Worm (Caenorhabditis elegans) whole organism, L1 larva: Measurements from ENCODE around the gene ZK353.9.
A peak's percentile ranks its signal among the peaks of the same experiment; 100 is the strongest.
"Not testable (repeated sequence)": the region's sequence is repeated elsewhere in the genome, so short reads cannot be mapped to it uniquely, and the experiment has no call there.

ENCODE experiments used
- C04F5.9 ChIP-seq: sonication (generic microtip); optimal IDR thresholded peaks from 2 replicates; lab custom pipeline; 2016; ENCODE audit warnings: missing genetic modification characterization, missing compliant biosample characterization
- alr-1 ChIP-seq: fragments of 200-800 bp; sonication (Bioruptor generic); optimal IDR thresholded peaks from 2 replicates; lab custom pipeline; 2018; ENCODE audit warnings: borderline replicate concordance, mild to moderate bottlenecking, missing genetic modification characterization, missing compliant biosample characterization
- aly-2 ChIP-seq: fragments of 150-350 bp; optimal IDR thresholded peaks from 2 replicates; lab custom pipeline; 2014; ENCODE audit warnings: missing biosample characterization, missing genetic modification characterization
- ama-1 ChIP-seq: fragments of 150-350 bp; optimal IDR thresholded peaks from 2 replicates; lab custom pipeline; 2014
- blmp-1 ChIP-seq: fragments of 150-350 bp; optimal IDR thresholded peaks from 2 replicates; lab custom pipeline; 2014; ENCODE audit warnings: missing biosample characterization, missing genetic modification characterization
- ceh-63 ChIP-seq: fragments of 200-800 bp; sonication (Bioruptor generic); optimal IDR thresholded peaks from 2 replicates; lab custom pipeline; 2018; ENCODE audit warnings: mild to moderate bottlenecking, missing genetic modification characterization, missing compliant biosample characterization
- ceh-82 ChIP-seq, 3 experiments: fragments of 150-350 bp in 1 of 3; sonication (generic microtip) in 2 of 3; optimal IDR thresholded peaks; 2 replicates each; lab custom pipeline; 2014 to 2017; ENCODE audit warnings: missing biosample characterization in 3 of 3, missing genetic modification characterization in 3 of 3
- ces-1 ChIP-seq: fragments of 150-350 bp; optimal IDR thresholded peaks from 2 replicates; lab custom pipeline; 2014; ENCODE audit warnings: missing biosample characterization, missing genetic modification reagents, missing genetic modification characterization
- dpl-1 ChIP-seq, 3 experiments: fragments of 150-350 bp in 2 of 3; sonication (generic microtip) in 1 of 3; optimal IDR thresholded peaks; 2 replicates each; lab custom pipeline; 2014 to 2017; ENCODE audit warnings: missing biosample characterization in 3 of 3, missing genetic modification characterization in 3 of 3, missing genetic modification reagents in 3 of 3
- dsc-1 ChIP-seq: sonication (generic microtip); optimal IDR thresholded peaks from 2 replicates; lab custom pipeline; 2016; ENCODE audit warnings: mild to moderate bottlenecking, missing genetic modification characterization, missing compliant biosample characterization
- efl-1 ChIP-seq, 4 experiments: fragments of 150-350 bp; optimal IDR thresholded peaks in 3 of 4; peaks in 1 of 4; 1 replicate in 1 of 4; 2 replicates in 3 of 4; lab custom pipeline; 2014; ENCODE audit warnings: missing biosample characterization in 2 of 4, missing genetic modification characterization in 2 of 4, missing genetic modification reagents in 2 of 4
- egl-27 ChIP-seq, 2 experiments: fragments of 150-350 bp in 1 of 2; sonication (generic microtip); optimal IDR thresholded peaks; 3 replicates each; lab custom pipeline; 2017 to 2018; ENCODE audit warnings: missing biosample characterization in 2 of 2, missing genetic modification characterization in 2 of 2, missing genetic modification reagents in 2 of 2
- elt-2 ChIP-seq: sonication (generic microtip); optimal IDR thresholded peaks from 2 replicates; lab custom pipeline; 2016; ENCODE audit warnings: missing genetic modification characterization, mild to moderate bottlenecking, inconsistent platforms, missing compliant biosample characterization, missing genetic modification reagents
- elt-3 ChIP-seq, 6 experiments: fragments of 150-350 bp in 1 of 6; sonication (generic microtip); optimal IDR thresholded peaks; 2 replicates each; lab custom pipeline; 2017 to 2018; ENCODE audit warnings: missing biosample characterization in 6 of 6, missing genetic modification characterization in 6 of 6, inconsistent platforms in 1 of 6
- ets-5 ChIP-seq: fragments of 200-800 bp; sonication (Bioruptor generic); IDR thresholded peaks from 2 replicates; pipeline ENCODE4 v1.3.6; 2022; ENCODE audit warnings: missing genetic modification characterization, missing compliant biosample characterization
- fkh-8 ChIP-seq: sonication (generic microtip); optimal IDR thresholded peaks from 2 replicates; lab custom pipeline; 2016; ENCODE audit warnings: mild to moderate bottlenecking, missing genetic modification characterization, missing compliant biosample characterization
- irx-1 ChIP-seq: sonication (generic microtip); optimal IDR thresholded peaks from 2 replicates; lab custom pipeline; 2016; ENCODE audit warnings: missing genetic modification characterization, missing compliant biosample characterization
- isw-1 ChIP-seq: fragments of 200-800 bp; sonication (Bioruptor generic); IDR thresholded peaks from 2 replicates; pipeline ENCODE4 v1.3.6; 2022; ENCODE audit warnings: missing genetic modification characterization, missing compliant biosample characterization
- jun-1 ChIP-seq: fragments of 150-350 bp; optimal IDR thresholded peaks from 2 replicates; lab custom pipeline; 2014; ENCODE audit warnings: missing biosample characterization, missing genetic modification reagents, missing genetic modification characterization
- lin-14 ChIP-seq: fragments of 200-800 bp; sonication (Bioruptor generic); optimal IDR thresholded peaks from 2 replicates; lab custom pipeline; 2018; ENCODE audit warnings: mild to moderate bottlenecking, missing genetic modification characterization, moderate library complexity, missing compliant biosample characterization
- mab-9 ChIP-seq: fragments of 200-800 bp; sonication (Bioruptor generic); IDR thresholded peaks from 2 replicates; pipeline ENCODE4 v1.3.6; 2022; ENCODE audit warnings: missing genetic modification reagents, missing genetic modification characterization, missing compliant biosample characterization
- mef-2 ChIP-seq: fragments of 150-350 bp; optimal IDR thresholded peaks from 2 replicates; lab custom pipeline; 2014; ENCODE audit warnings: missing biosample characterization, missing genetic modification characterization
- nhr-20 ChIP-seq: sonication (generic microtip); optimal IDR thresholded peaks from 2 replicates; lab custom pipeline; 2016; ENCODE audit warnings: mild to moderate bottlenecking, missing genetic modification characterization, missing compliant biosample characterization
- nhr-28 ChIP-seq: fragments of 150-350 bp; optimal IDR thresholded peaks from 2 replicates; lab custom pipeline; 2014; ENCODE audit warnings: missing biosample characterization, missing genetic modification characterization
- nhr-47 ChIP-seq: sonication (generic microtip); optimal IDR thresholded peaks from 2 replicates; lab custom pipeline; 2016; ENCODE audit warnings: mild to moderate bottlenecking, missing genetic modification characterization, moderate library complexity, missing compliant biosample characterization
- nhr-76 ChIP-seq: sonication (generic microtip); optimal IDR thresholded peaks from 2 replicates; lab custom pipeline; 2017; ENCODE audit warnings: missing biosample characterization, missing genetic modification characterization
- rnt-1 ChIP-seq: sonication (generic microtip); optimal IDR thresholded peaks from 2 replicates; lab custom pipeline; 2016; ENCODE audit warnings: mild to moderate bottlenecking, missing genetic modification characterization, moderate library complexity, missing compliant biosample characterization
- snpc-4 ChIP-seq: fragments of 150-350 bp; optimal IDR thresholded peaks from 2 replicates; lab custom pipeline; 2014; ENCODE audit warnings: missing biosample characterization, missing genetic modification characterization
- sptf-1 ChIP-seq: fragments of 150-350 bp; optimal IDR thresholded peaks from 2 replicates; lab custom pipeline; 2014; ENCODE audit warnings: missing biosample characterization, missing genetic modification characterization
- tbx-2 ChIP-seq: sonication (generic microtip); optimal IDR thresholded peaks from 2 replicates; lab custom pipeline; 2016; ENCODE audit warnings: missing genetic modification characterization, missing compliant biosample characterization
- unc-98 ChIP-seq: fragments of 200-800 bp; sonication (Bioruptor generic); IDR thresholded peaks from 2 replicates; pipeline ENCODE4 v1.3.6; 2022; ENCODE audit warnings: missing genetic modification characterization, missing compliant biosample characterization
- xbp-1 ChIP-seq: sonication (generic microtip); optimal IDR thresholded peaks from 2 replicates; lab custom pipeline; 2016; ENCODE audit warnings: missing genetic modification characterization, missing compliant biosample characterization
- ztf-11 ChIP-seq, 2 experiments: sonication (generic microtip); optimal IDR thresholded peaks; 2 replicates each; lab custom pipeline; 2016 to 2017; ENCODE audit warnings: missing genetic modification characterization in 2 of 2, missing biosample characterization in 1 of 2, missing compliant biosample characterization in 1 of 2

ZK353.9 gene

ce11 chrIII:8432143-8432542 lies 22.8 kb downstream of the ZK353.9 start, which contains the start of gene ZK1236.5 (continued):
- TF ChIP-seq nhr-20 (tag; lab: Kevin White, UChicago), result no peak
- TF ChIP-seq tbx-2 (tag; lab: Kevin White, UChicago), result peak; percentile 11
- TF ChIP-seq ama-1 (lab: Kevin White, UChicago), result no peak
- TF ChIP-seq mab-9 (GFP tag; lab: Robert Waterston, UW), result no peak
- TF ChIP-seq alr-1 (tag; lab: Kevin White, UChicago), result no peak
- TF ChIP-seq elt-2 (tag; lab: Kevin White, UChicago), result no peak
- TF ChIP-seq nhr-28 (tag; lab: Kevin White, UChicago), result no peak
- TF ChIP-seq ces-1, result no peak
- peak; percentile 12 for TF ChIP-seq rnt-1 (tag; lab: Kevin White, UChicago)
- TF ChIP-seq aly-2 (tag; lab: Kevin White, UChicago), result peak; percentile 49
- TF ChIP-seq ceh-82 (tag; optimal IDR thresholded peaks at IDR 0.05; lab: Kevin White, UChicago), result peak in 1 of 3 experiments; percentile 26
- no peak for TF ChIP-seq mef-2 (tag; lab: Kevin White, UChicago)
- TF ChIP-seq nhr-47 (tag; lab: Kevin White, UChicago), result peak; percentile 50
- peak; percentile 62 for TF ChIP-seq blmp-1 (tag; lab: Kevin White, UChicago)
- TF ChIP-seq ceh-63 (GFP tag; lab: Kevin White, UChicago), result no peak

- no peak for TF ChIP-seq nhr-76
- TF ChIP-seq ama-1 (lab: Kevin White, UChicago), result no peak
- no peak for TF ChIP-seq irx-1 (tag; lab: Kevin White, UChicago)
- no peak for TF ChIP-seq snpc-4 (tag; lab: Kevin White, UChicago)
- TF ChIP-seq egl-27 (tag; optimal IDR thresholded peaks at IDR 0.05; lab: Kevin White, UChicago), result no peak
- TF ChIP-seq lin-14 (GFP tag; lab: Kevin White, UChicago), result no peak
- no peak for TF ChIP-seq dpl-1 (GFP tag; optimal IDR thresholded peaks at IDR 0.05; lab: Kevin White, UChicago)
- no peak for TF ChIP-seq elt-3 (tag; optimal IDR thresholded peaks at IDR 0.05; lab: Kevin White, UChicago)
Observed at ce11 chrIII:8435074-8435473, 25.8 kb downstream of the ZK353.9 start, which contains the start of gene ZK1236.9. ZK1236.9 (minus strand) TSS chrIII:8435174.

ce11 chrIII:8437763-8438414 lies 28.6 kb downstream of the ZK353.9 start:
- no peak for TF ChIP-seq irx-1 (tag; lab: Kevin White, UChicago)
- TF ChIP-seq ztf-11 (tag; optimal IDR thresholded peaks at IDR 0.05; lab: Kevin White, UChicago), result no peak
- no peak for TF ChIP-seq C04F5.9 (tag; lab: Kevin White, UChicago)
- TF ChIP-seq ets-5 (GFP tag; lab: Robert Waterston, UW), result no peak
- TF ChIP-seq dsc-1 (tag; lab: Kevin White, UChicago), result no peak
- no peak for TF ChIP-seq jun-1
- no peak for TF ChIP-seq sptf-1 (tag; lab: Kevin White, UChicago)
- TF ChIP-seq fkh-8, result peak; percentile 9

ce11 chrIII:8439312-8439711 lies 30.0 kb downstream of the ZK353.9 start, which contains the start of gene pqn-96:
pqn-96 (minus strand) TSS chrIII:8439412.
- TF ChIP-seq efl-1 (optimal IDR thresholded peaks at IDR 0.05; lab: Kevin White, UChicago) (no peak), efl-1 (GFP tag; optimal IDR thresholded peaks at IDR 0.05 in 1 of 2; lab: Kevin White, UChicago) (peak in 1 of 2 experiments; percentile 84), xbp-1 (tag; lab: Kevin White, UChicago) (no peak)

- TF ChIP-seq unc-98 (GFP tag; lab: Robert Waterston, UW), result peak; percentile 58; the same call in 1 of the 2 replicates
- not testable (repeated sequence) for TF ChIP-seq efl-1 (optimal IDR thresholded peaks at IDR 0.05; lab: Kevin White, UChicago)
- TF ChIP-seq efl-1 (GFP tag; optimal IDR thresholded peaks at IDR 0.05 in 1 of 2; lab: Kevin White, UChicago), result peak; percentile 9 to 57
- peak; percentile 31; the same call in 1 of the 2 replicates for TF ChIP-seq isw-1 (GFP tag; lab: Robert Waterston, UW)
Observed at ce11 chrIII:8441298-8441697, 32.0 kb downstream of the ZK353.9 start.
